Worm (Caenorhabditis elegans) whole organism, L1 larva: ENCODE data around the gene F47B7.4.

Source experiments
- C16A3.4 ChIP-seq: fragments of 150-350 bp; optimal IDR thresholded peaks from 2 replicates; lab custom pipeline; 2014; ENCODE audit warnings: missing biosample characterization, missing genetic modification characterization
- ama-1 ChIP-seq: fragments of 150-350 bp; optimal IDR thresholded peaks from 2 replicates; lab custom pipeline; 2014
- ces-1 ChIP-seq: fragments of 150-350 bp; optimal IDR thresholded peaks from 2 replicates; lab custom pipeline; 2014; ENCODE audit warnings: missing biosample characterization, missing genetic modification reagents, missing genetic modification characterization
- dpl-1 ChIP-seq, 3 experiments: fragments of 150-350 bp in 2 of 3; sonication (generic microtip) in 1 of 3; optimal IDR thresholded peaks; 2 replicates each; lab custom pipeline; 2014 to 2017; ENCODE audit warnings: missing biosample characterization in 3 of 3, missing genetic modification characterization in 3 of 3, missing genetic modification reagents in 3 of 3
- elt-3 ChIP-seq, 6 experiments: fragments of 150-350 bp in 1 of 6; sonication (generic microtip); optimal IDR thresholded peaks; 2 replicates each; lab custom pipeline; 2017 to 2018; ENCODE audit warnings: missing biosample characterization in 6 of 6, missing genetic modification characterization in 6 of 6, inconsistent platforms in 1 of 6
- nhr-12 ChIP-seq: sonication (generic microtip); optimal IDR thresholded peaks from 2 replicates; lab custom pipeline; 2017; ENCODE audit warnings: missing biosample characterization, missing genetic modification characterization
- nhr-237 ChIP-seq: fragments of 150-350 bp; optimal IDR thresholded peaks from 2 replicates; lab custom pipeline; 2014; ENCODE audit warnings: missing biosample characterization, missing genetic modification characterization
- nhr-28 ChIP-seq: fragments of 150-350 bp; optimal IDR thresholded peaks from 2 replicates; lab custom pipeline; 2014; ENCODE audit warnings: missing biosample characterization, missing genetic modification characterization
- nhr-76 ChIP-seq: sonication (generic microtip); optimal IDR thresholded peaks from 2 replicates; lab custom pipeline; 2017; ENCODE audit warnings: missing biosample characterization, missing genetic modification characterization
- nhr-77 ChIP-seq: fragments of 150-350 bp; optimal IDR thresholded peaks from 2 replicates; lab custom pipeline; 2014; ENCODE audit warnings: missing biosample characterization, missing genetic modification characterization
- pqm-1 ChIP-seq: sonication (generic microtip); optimal IDR thresholded peaks from 3 replicates; lab custom pipeline; 2017; ENCODE audit warnings: missing biosample characterization, missing genetic modification characterization
- skn-1 ChIP-seq: fragments of 150-350 bp; optimal IDR thresholded peaks from 2 replicates; lab custom pipeline; 2014; ENCODE audit warnings: missing biosample characterization, missing genetic modification characterization
- unc-130 ChIP-seq: fragments of 150-350 bp; optimal IDR thresholded peaks from 2 replicates; lab custom pipeline; 2017; ENCODE audit warnings: missing biosample characterization, missing genetic modification characterization, inconsistent platforms
- zag-1 ChIP-seq: fragments of 150-350 bp; optimal IDR thresholded peaks from 2 replicates; lab custom pipeline; 2014; ENCODE audit warnings: missing biosample characterization, missing genetic modification characterization

DNA sequence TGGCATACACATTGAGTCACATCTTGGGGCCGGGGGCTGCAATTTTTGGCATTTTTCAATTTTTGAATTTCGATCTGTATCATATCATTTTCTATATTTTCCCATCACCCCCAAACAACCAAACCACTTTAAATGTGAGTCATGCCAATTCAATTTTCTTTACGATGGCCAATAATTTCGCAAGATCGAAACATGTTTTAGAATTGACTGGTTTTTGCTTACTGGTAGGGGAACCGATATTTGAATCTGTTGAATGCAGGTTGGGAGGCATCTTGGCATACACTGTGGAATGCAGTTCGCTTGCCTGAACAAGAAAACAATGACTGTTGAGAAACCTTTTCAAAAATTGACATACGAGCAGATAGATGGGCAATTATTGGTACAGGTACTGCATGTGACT, 24.6 kb upstream of the F47B7.4 start:
- TF ChIP-seq nhr-77 (tag; lab: Kevin White, UChicago) (no peak), elt-3 (tag; optimal IDR thresholded peaks at IDR 0.05; lab: Kevin White, UChicago) (no peak), nhr-76 (tag; lab: Kevin White, UChicago) (no peak), pqm-1 (tag; lab: Kevin White, UChicago) (no peak), nhr-12 (tag; lab: Kevin White, UChicago) (no peak), nhr-28 (tag; lab: Kevin White, UChicago) (no peak), skn-1 (tag; lab: Kevin White, UChicago) (no peak), dpl-1 (GFP tag; optimal IDR thresholded peaks at IDR 0.05; lab: Kevin White, UChicago) (no peak), ces-1 (GFP tag; lab: Kevin White, UChicago) (no peak), C16A3.4 (tag; lab: Kevin White, UChicago) (no peak), unc-130 (tag; lab: Kevin White, UChicago) (no peak), ama-1 (lab: Kevin White, UChicago) (no peak), nhr-237 (tag; lab: Kevin White, UChicago) (no peak), zag-1 (no peak)
